Worm (Caenorhabditis elegans) whole organism, early embryonic: ENCODE measurements around the gene clec-173.

Source experiments
- B0310.2 ChIP-seq: sonication (generic microtip); optimal IDR thresholded peaks from 2 replicates; lab custom pipeline; 2016; ENCODE audit warnings: mild to moderate bottlenecking, missing genetic modification characterization, missing compliant biosample characterization
- aly-1 ChIP-seq: sonication (generic microtip); optimal IDR thresholded peaks from 2 replicates; lab custom pipeline; 2016; ENCODE audit warnings: missing genetic modification characterization, missing compliant biosample characterization
- ama-1 ChIP-seq: fragments of 150-350 bp; optimal IDR thresholded peaks from 2 replicates; lab custom pipeline; 2014
- ceh-13 ChIP-seq: fragments of 200-800 bp; sonication (Bioruptor generic); optimal IDR thresholded peaks from 2 replicates; lab custom pipeline; 2018; ENCODE audit warnings: mild to moderate bottlenecking, missing genetic modification characterization, missing compliant biosample characterization
- ceh-36 ChIP-seq: sonication (generic microtip); optimal IDR thresholded peaks from 2 replicates; lab custom pipeline; 2016; ENCODE audit warnings: missing genetic modification characterization, inconsistent platforms, missing compliant biosample characterization
- flt-1 ChIP-seq: fragments of 200-800 bp; sonication (Bioruptor generic); IDR thresholded peaks from 2 replicates; pipeline ENCODE4 v1.3.6; 2022; ENCODE audit warnings: missing genetic modification characterization, missing compliant biosample characterization
- hmg-4 ChIP-seq: fragments of 200-800 bp; sonication (Bioruptor generic); optimal IDR thresholded peaks from 2 replicates; lab custom pipeline; 2018; ENCODE audit warnings: mild to moderate bottlenecking, missing genetic modification characterization, missing compliant biosample characterization
- hnd-1 ChIP-seq: sonication (generic microtip); optimal IDR thresholded peaks from 2 replicates; lab custom pipeline; 2016; ENCODE audit warnings: missing genetic modification characterization, missing compliant biosample characterization
- pes-1 ChIP-seq: fragments of 200-800 bp; sonication (Bioruptor generic); IDR thresholded peaks from 2 replicates; pipeline ENCODE4 v1.3.6; 2022; ENCODE audit warnings: missing genetic modification reagents, missing genetic modification characterization, missing compliant biosample characterization
- scrt-1 ChIP-seq: fragments of 200-800 bp; sonication (Bioruptor generic); IDR thresholded peaks from 2 replicates; pipeline ENCODE4 v1.3.6; 2022; ENCODE audit warnings: missing genetic modification characterization, missing compliant biosample characterization
- sea-1 ChIP-seq: fragments of 200-800 bp; sonication (Bioruptor generic); conservative IDR thresholded peaks from 2 replicates; pipeline ENCODE4 v1.3.6; 2022; ENCODE audit warnings: missing genetic modification characterization, missing compliant biosample characterization
- tbx-11 ChIP-seq: fragments of 200-800 bp; sonication (Bioruptor generic); IDR thresholded peaks from 2 replicates; pipeline ENCODE4 v1.3.6; 2022; ENCODE audit warnings: missing genetic modification characterization, missing compliant biosample characterization
- tra-4 ChIP-seq: sonication (generic microtip); optimal IDR thresholded peaks from 2 replicates; lab custom pipeline; 2017; ENCODE audit warnings: missing genetic modification characterization, missing compliant biosample characterization

- TF ChIP-seq ama-1 (lab: Kevin White, UChicago) (no peak), B0310.2 (tag; lab: Kevin White, UChicago) (no peak), tra-4 (tag; lab: Kevin White, UChicago) (no peak), hnd-1 (tag; lab: Kevin White, UChicago) (no peak), flt-1 (GFP tag; lab: Robert Waterston, UW) (no peak), ceh-36 (tag; lab: Kevin White, UChicago) (no peak), aly-1 (tag; lab: Kevin White, UChicago) (no peak), tbx-11 (GFP tag; lab: Robert Waterston, UW) (no peak), sea-1 (GFP tag; lab: Robert Waterston, UW) (no peak), pes-1 (GFP tag; lab: Robert Waterston, UW) (no peak), scrt-1 (GFP tag; lab: Robert Waterston, UW) (no peak), ceh-13 (GFP tag; lab: Kevin White, UChicago) (no peak), hmg-4 (GFP tag; lab: Kevin White, UChicago) (peak; percentile 28)
These were observed 43.8 kb upstream of the clec-173 start, which contains the start of gene zip-11 for ce11 chrIV:3311243-3311642.
